Worm (Caenorhabditis elegans): ENCODE data around the gene cyp-33B1.

The cyp-33B1 gene

ce11 chrV:9024713-9025112 is 16.4 kb upstream of the cyp-33B1 start, which contains the start of gene bus-1:
Gene bus-1 (minus strand): TSS chrV:9024813.
- TF ChIP-seq F57C9.4 (tag; optimal IDR thresholded peaks at IDR 0.05) = no peak
- no peak for TF ChIP-seq nhr-179 (tag; optimal IDR thresholded peaks at IDR 0.05)
- TF ChIP-seq ceh-58 (GFP tag; IDR thresholded peaks at IDR 0.05) = no peak
- no peak for TF ChIP-seq dox-1 (GFP tag; IDR thresholded peaks at IDR 0.05)
- TF ChIP-seq mes-4 (tag; optimal IDR thresholded peaks at IDR 0.05) = no peak
- TF ChIP-seq hmg-20 (GFP tag; IDR thresholded peaks at IDR 0.05) = no peak
- no peak for TF ChIP-seq lsl-1 (GFP tag; optimal IDR thresholded peaks at IDR 0.05)
- TF ChIP-seq ceh-40 (GFP tag; IDR thresholded peaks at IDR 0.05) = no peak
- no peak for TF ChIP-seq lin-35 (GFP tag; optimal IDR thresholded peaks at IDR 0.05)
- no peak for TF ChIP-seq rcor-1 (GFP tag; IDR thresholded peaks at IDR 0.05)
- no peak for TF ChIP-seq B0336.3 (GFP tag; IDR thresholded peaks at IDR 0.05)

- TF ChIP-seq ceh-91 (GFP tag; IDR thresholded peaks at IDR 0.05) = no peak
- TF ChIP-seq lag-1 (GFP tag; IDR thresholded peaks at IDR 0.05) = no peak
- no peak for TF ChIP-seq Y67H2A.10 (GFP tag; conservative IDR thresholded peaks at IDR 0.05)
- no peak for TF ChIP-seq him-1 (tag; optimal IDR thresholded peaks at IDR 0.05)
- TF ChIP-seq ZK185.1 (tag; optimal IDR thresholded peaks at IDR 0.05; ENCODE audit: poor library complexity, severe bottlenecking) = no peak
- no peak for TF ChIP-seq ceh-100 (GFP tag; IDR thresholded peaks at IDR 0.05)
- TF ChIP-seq Y79H2A.3 (GFP tag; conservative IDR thresholded peaks at IDR 0.05) = no peak
- no peak for TF ChIP-seq lsy-27 (tag; optimal IDR thresholded peaks at IDR 0.05; ENCODE audit: borderline replicate concordance, insufficient read depth)
- TF ChIP-seq B0336.3 (GFP tag; IDR thresholded peaks at IDR 0.05) = no peak
- no peak for TF ChIP-seq die-1 (tag; optimal IDR thresholded peaks at IDR 0.05)
- TF ChIP-seq lir-1 (GFP tag; conservative IDR thresholded peaks at IDR 0.05) = no peak
- no peak for TF ChIP-seq egl-44 (GFP tag; IDR thresholded peaks at IDR 0.05)
- no peak for TF ChIP-seq egrh-3 (GFP tag; IDR thresholded peaks at IDR 0.05)
- no peak for TF ChIP-seq nhr-179 (tag; optimal IDR thresholded peaks at IDR 0.05)
- TF ChIP-seq fkh-3 (tag; optimal IDR thresholded peaks at IDR 0.05) = no peak
- TF ChIP-seq F55B11.4 (tag; optimal IDR thresholded peaks at IDR 0.05; ENCODE audit: borderline replicate concordance, insufficient read depth) = no peak
- no peak for TF ChIP-seq F57A8.1 (GFP tag; optimal IDR thresholded peaks at IDR 0.05)
- TF ChIP-seq snpc-3.4 (tag; optimal IDR thresholded peaks at IDR 0.05) = no peak
- no peak for TF ChIP-seq atf-7 (tag; optimal IDR thresholded peaks at IDR 0.05)
Observed at ce11 chrV:9030248-9030647, 10.9 kb upstream of the cyp-33B1 start, which contains the start of gene C25E10.5. Gene C25E10.5 (plus strand): TSS chrV:9030548.

- TF ChIP-seq efl-1 (GFP tag; optimal IDR thresholded peaks at IDR 0.05) (no peak), dox-1 (GFP tag; IDR thresholded peaks at IDR 0.05) (no peak), lin-40 (tag; optimal IDR thresholded peaks at IDR 0.05) (no peak), Y53F4B.3 (GFP tag; IDR thresholded peaks at IDR 0.05) (no peak), aptf-2 (GFP tag; conservative IDR thresholded peaks at IDR 0.05) (no peak), mes-4 (tag; optimal IDR thresholded peaks at IDR 0.05) (no peak), madf-3 (GFP tag; IDR thresholded peaks at IDR 0.05) (no peak), rcor-1 (GFP tag; IDR thresholded peaks at IDR 0.05) (no peak)
Observed at ce11 chrV:9033267-9033666, 7.9 kb upstream of the cyp-33B1 start, which contains the start of gene C25E10.4. Gene C25E10.4 (plus strand): TSS chrV:9033567.

DNA sequence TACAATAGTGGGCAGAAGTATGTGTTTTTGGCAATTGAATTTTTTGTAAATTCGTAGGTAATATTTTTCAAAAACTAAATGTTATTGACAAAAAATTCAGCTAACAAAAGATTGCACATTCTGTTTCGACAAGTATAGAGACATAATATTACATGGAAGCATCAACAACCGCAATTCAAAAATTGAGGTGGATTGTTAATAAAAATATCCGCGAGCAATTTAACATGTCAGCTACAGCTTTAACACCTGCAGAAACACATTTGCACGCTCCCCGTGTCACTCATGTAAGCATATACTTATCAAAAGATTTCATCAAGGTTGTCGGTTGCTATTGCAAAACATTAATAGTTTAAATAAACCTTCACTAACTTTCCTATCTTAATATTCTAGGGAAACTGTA is 5.4 kb upstream of the cyp-33B1 start, which contains the start of gene srsx-34:
TSS of gene srsx-34 (plus strand) at position 301 of the 400 bp plus-strand sequence.
- TF ChIP-seq F57C9.4 (tag; optimal IDR thresholded peaks at IDR 0.05) (no peak), snpc-4 (GFP tag; optimal IDR thresholded peaks at IDR 0.05) (no peak), snpc-4 (tag; optimal IDR thresholded peaks at IDR 0.05) (no peak), xnd-1 (tag; optimal IDR thresholded peaks at IDR 0.05) (no peak), pha-4 (tag; optimal IDR thresholded peaks at IDR 0.05) (no peak), Y95B8A.8 (GFP tag; IDR thresholded peaks at IDR 0.05) (no peak), F22D6.2 (tag; optimal IDR thresholded peaks at IDR 0.05) (no peak)

Measured in whole organism, young adult.